Worm (Caenorhabditis elegans) whole organism, mixed stage, embryonic: ENCODE measurements around the gene F36D3.14.

Experiments
- blmp-1 ChIP-seq: fragments of 150-350 bp; optimal IDR thresholded peaks from 2 replicates; lab custom pipeline; 2014; ENCODE audit warnings: missing biosample characterization, missing genetic modification characterization
- lin-13 ChIP-seq: fragments of 150-350 bp; optimal IDR thresholded peaks from 2 replicates; lab custom pipeline; 2014; ENCODE audit warnings: missing biosample characterization, missing genetic modification characterization
- mab-5 ChIP-seq: fragments of 150-350 bp; optimal IDR thresholded peaks from 2 replicates; lab custom pipeline; 2014; ENCODE audit warnings: missing biosample characterization, missing genetic modification characterization
- nhr-28 ChIP-seq: fragments of 150-350 bp; optimal IDR thresholded peaks from 2 replicates; lab custom pipeline; 2014; ENCODE audit warnings: missing biosample characterization, missing genetic modification characterization
- pha-4 ChIP-seq: fragments of 150-350 bp; optimal IDR thresholded peaks from 2 replicates; lab custom pipeline; 2018; ENCODE audit warnings: missing biosample characterization, missing genetic modification reagents, missing genetic modification characterization
- sptf-1 ChIP-seq: sonication (generic microtip); optimal IDR thresholded peaks from 2 replicates; lab custom pipeline; 2017; ENCODE audit warnings: mild to moderate bottlenecking, missing genetic modification characterization, moderate library complexity, missing compliant biosample characterization
- unc-39 ChIP-seq: fragments of 150-350 bp; optimal IDR thresholded peaks from 2 replicates; lab custom pipeline; 2014; ENCODE audit warnings: missing biosample characterization, missing genetic modification characterization
- unc-62 ChIP-seq: fragments of 150-350 bp; optimal IDR thresholded peaks from 2 replicates; lab custom pipeline; 2014; ENCODE audit warnings: missing biosample characterization, missing genetic modification reagents, missing genetic modification characterization

ce11 chrV:16455065-16455464 is 48.0 kb downstream of the F36D3.14 start, which contains the start of gene str-14:
- TF ChIP-seq lin-13 (tag; lab: Kevin White, UChicago) = no peak
- no peak for TF ChIP-seq mab-5
- TF ChIP-seq sptf-1 = no peak
- TF ChIP-seq blmp-1 = no peak
- TF ChIP-seq pha-4 (tag; lab: Kevin White, UChicago) = no peak
- TF ChIP-seq unc-39 (tag; lab: Kevin White, UChicago) = no peak
- TF ChIP-seq nhr-28 (tag; lab: Kevin White, UChicago) = no peak
- no peak for TF ChIP-seq unc-62 (GFP tag; lab: Kevin White, UChicago)
